Worm (Caenorhabditis elegans): Measurements from ENCODE around the gene ZK643.2.

Gene ZK643.2

ce11 chrIII:8937571-8937970, 18.8 kb upstream of the ZK643.2 start (continued):
- no peak for TF ChIP-seq mab-5 (tag; optimal IDR thresholded peaks at IDR 0.05)
- no peak for TF ChIP-seq ceh-82 (tag; optimal IDR thresholded peaks at IDR 0.05)
- TF ChIP-seq nhr-10 (tag; optimal IDR thresholded peaks at IDR 0.05), result no peak
- TF ChIP-seq mdl-1 (tag; optimal IDR thresholded peaks at IDR 0.05), result peak in 1 of 2 experiments; percentile 17

- TF ChIP-seq lin-11 (tag; optimal IDR thresholded peaks at IDR 0.05) (no peak), nhr-12 (tag; optimal IDR thresholded peaks at IDR 0.05) (no peak), nhr-23 (tag; optimal IDR thresholded peaks at IDR 0.05) (no peak), sma-3 (GFP tag; optimal IDR thresholded peaks at IDR 0.05) (no peak), lin-39 (tag; optimal IDR thresholded peaks at IDR 0.05) (no peak), unc-39 (tag; optimal IDR thresholded peaks at IDR 0.05) (no peak)
Observed at ce11 chrIII:8944357-8944756, 12.0 kb upstream of the ZK643.2 start, which contains the start of gene dhrr-1. TSS of gene dhrr-1 (plus strand) at chrIII:8944657.

DNA sequence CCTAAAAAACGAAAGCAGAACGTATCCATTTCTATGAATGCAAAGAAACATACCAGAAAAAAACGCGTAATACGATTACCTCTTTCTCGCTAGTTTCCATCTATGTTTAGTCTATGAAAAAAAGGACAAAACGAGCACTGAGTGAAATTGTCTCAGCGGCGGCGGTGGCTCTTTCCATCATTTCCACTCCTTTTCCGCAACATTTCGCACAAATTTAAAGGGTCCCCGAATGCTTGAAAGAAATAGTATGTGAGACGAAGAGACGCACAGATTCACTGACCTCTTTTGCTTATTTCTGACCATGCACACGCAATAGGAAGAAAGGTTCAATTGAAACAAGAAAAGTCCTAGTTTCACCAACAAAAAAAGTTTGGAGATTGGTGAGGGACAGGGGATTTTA, 10.1 kb upstream of the ZK643.2 start:
- TF ChIP-seq snpc-4 (tag; optimal IDR thresholded peaks at IDR 0.05), result no peak
- no peak for TF ChIP-seq crh-2 (tag; optimal IDR thresholded peaks at IDR 0.05)
- no peak for TF ChIP-seq egl-27 (tag; optimal IDR thresholded peaks at IDR 0.05)
- TF ChIP-seq C34F6.9 (tag; optimal IDR thresholded peaks at IDR 0.05), result no peak
- TF ChIP-seq lin-39 (tag; optimal IDR thresholded peaks at IDR 0.05), result no peak
- no peak for TF ChIP-seq nhr-23 (tag; optimal IDR thresholded peaks at IDR 0.05)
- no peak for TF ChIP-seq sma-3 (GFP tag; optimal IDR thresholded peaks at IDR 0.05)
- no peak for TF ChIP-seq ceh-16 (tag; optimal IDR thresholded peaks at IDR 0.05)
- TF ChIP-seq nhr-21 (tag; optimal IDR thresholded peaks at IDR 0.05), result no peak

- no peak for TF ChIP-seq dmd-4 (tag; optimal IDR thresholded peaks at IDR 0.05)
- no peak for TF ChIP-seq lin-39 (tag; optimal IDR thresholded peaks at IDR 0.05)
- no peak for TF ChIP-seq ceh-16 (tag; optimal IDR thresholded peaks at IDR 0.05)
- no peak for TF ChIP-seq blmp-1 (tag; optimal IDR thresholded peaks at IDR 0.05; ENCODE audit: insufficient read depth)
- no peak for TF ChIP-seq ztf-11 (tag; optimal IDR thresholded peaks at IDR 0.05)
- no peak for TF ChIP-seq ceh-82 (tag; optimal IDR thresholded peaks at IDR 0.05)
- TF ChIP-seq crh-2 (tag; optimal IDR thresholded peaks at IDR 0.05), result no peak
Observed at ce11 chrIII:8949147-8949546, 7.2 kb upstream of the ZK643.2 start.

ce11 chrIII:8955536-8955935, 804 bp upstream of the ZK643.2 start:
- no peak for TF ChIP-seq nhr-21 (tag; optimal IDR thresholded peaks at IDR 0.05)
- no peak for TF ChIP-seq elt-1 (tag; optimal IDR thresholded peaks at IDR 0.05)
- no peak for TF ChIP-seq dmd-4 (tag; optimal IDR thresholded peaks at IDR 0.05)
- TF ChIP-seq sem-4 (tag; optimal IDR thresholded peaks at IDR 0.05), result no peak
- no peak for TF ChIP-seq mbf-1 (tag; optimal IDR thresholded peaks at IDR 0.05)

DNA sequence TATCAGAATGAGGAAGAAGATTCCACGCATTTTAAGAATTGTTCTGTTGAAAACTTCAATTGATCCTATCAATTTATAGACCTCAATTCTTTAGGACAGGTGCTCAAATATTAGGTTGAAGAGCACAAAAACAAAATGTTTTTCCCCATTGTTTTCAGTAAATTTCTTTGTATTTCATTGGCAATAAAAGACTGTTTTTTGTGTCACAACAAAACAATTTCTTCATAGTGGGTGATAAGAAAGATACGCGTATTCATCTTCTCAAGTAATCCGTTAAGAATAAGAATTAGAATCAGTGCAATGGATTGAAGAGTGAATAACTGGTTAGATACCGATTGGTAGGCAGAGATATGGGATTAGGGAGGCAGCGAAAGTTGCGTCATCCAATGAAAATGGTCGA, 4.3 kb downstream of the ZK643.2 start, which contains the start of gene ZK643.6:
TSS of gene ZK643.6 (minus strand) at position 101 of the 400 bp plus-strand sequence.
- TF ChIP-seq peb-1 (tag; optimal IDR thresholded peaks at IDR 0.05) (no peak), crh-2 (tag; optimal IDR thresholded peaks at IDR 0.05) (no peak), dmd-4 (tag; optimal IDR thresholded peaks at IDR 0.05) (no peak), blmp-1 (tag; optimal IDR thresholded peaks at IDR 0.05; ENCODE audit: insufficient read depth) (no peak), F13H6.1 (tag; optimal IDR thresholded peaks at IDR 0.05) (no peak), ama-1 (optimal IDR thresholded peaks at IDR 0.05) (no peak)

- TF ChIP-seq F13H6.1 (tag; optimal IDR thresholded peaks at IDR 0.05) (no peak), R02D3.7 (tag; optimal IDR thresholded peaks at IDR 0.05) (no peak), nhr-12 (tag; optimal IDR thresholded peaks at IDR 0.05) (no peak), lin-13 (GFP tag; optimal IDR thresholded peaks at IDR 0.05) (no peak), unc-62 (GFP tag; optimal IDR thresholded peaks at IDR 0.05) (no peak), nhr-11 (tag; optimal IDR thresholded peaks at IDR 0.05) (no peak), elt-1 (tag; optimal IDR thresholded peaks at IDR 0.05) (no peak), dmd-4 (tag; optimal IDR thresholded peaks at IDR 0.05) (no peak), lsy-2 (tag; optimal IDR thresholded peaks at IDR 0.05) (no peak), lin-39 (tag; optimal IDR thresholded peaks at IDR 0.05) (no peak), fos-1 (tag; optimal IDR thresholded peaks at IDR 0.05) (no peak), sma-9 (GFP tag; optimal IDR thresholded peaks at IDR 0.05) (no peak), sma-9 (tag; optimal IDR thresholded peaks at IDR 0.05) (no peak), zag-1 (tag; optimal IDR thresholded peaks at IDR 0.05) (no peak), unc-39 (tag; optimal IDR thresholded peaks at IDR 0.05) (no peak), gmeb-1 (tag; optimal IDR thresholded peaks at IDR 0.05) (no peak), ztf-11 (tag; optimal IDR thresholded peaks at IDR 0.05) (no peak), crh-2 (tag; optimal IDR thresholded peaks at IDR 0.05) (no peak), nhr-21 (tag; optimal IDR thresholded peaks at IDR 0.05) (no peak), mab-5 (tag; optimal IDR thresholded peaks at IDR 0.05) (no peak), ceh-16 (tag; optimal IDR thresholded peaks at IDR 0.05) (no peak)
Observed at ce11 chrIII:8961993-8962392, 5.7 kb downstream of the ZK643.2 start, which contains the start of gene grl-25. TSS of gene grl-25 (plus strand) at chrIII:8962293.

Data from whole organism, L2 larva.